Worm (Caenorhabditis elegans): ENCODE data around the gene ugt-21.

ugt-21 gene

ce11 chrIV:9486779-9487178 is 13.3 kb upstream of the ugt-21 start:
- TF ChIP-seq aha-1 (tag) (peak; percentile 93), rbr-2 (tag; optimal IDR thresholded peaks at IDR 0.05) (no peak)

DNA sequence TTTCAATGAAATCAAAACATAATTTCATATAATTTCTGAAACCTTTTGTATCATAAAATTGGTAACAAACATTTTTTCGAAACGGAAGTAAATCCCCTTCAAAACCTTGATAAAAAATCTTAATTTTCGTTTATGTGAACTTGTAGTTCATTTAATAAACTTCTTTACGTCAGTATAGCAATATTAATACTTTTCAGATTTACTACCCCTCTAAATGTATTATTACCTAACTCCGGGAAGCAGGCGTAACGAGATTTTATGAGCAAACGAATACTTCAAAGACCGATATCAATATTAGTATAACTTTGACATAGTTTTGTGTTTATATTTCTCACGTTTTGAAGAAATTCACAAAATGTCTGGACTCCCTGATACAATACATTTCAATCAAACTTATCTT is 11.8 kb upstream of the ugt-21 start, which contains the start of gene sru-1:
Gene sru-1, plus strand, starts transcription at position 301 of the 400 bp plus-strand sequence.
- TF ChIP-seq madf-5 (GFP tag; IDR thresholded peaks at IDR 0.05) (no peak), sdz-12 (GFP tag; optimal IDR thresholded peaks at IDR 0.05) (no peak), ZK546.5 (tag; optimal IDR thresholded peaks at IDR 0.05) (no peak), zfp-2 (tag; optimal IDR thresholded peaks at IDR 0.05) (no peak), spr-3 (GFP tag; optimal IDR thresholded peaks at IDR 0.05) (no peak), nhr-77 (tag; optimal IDR thresholded peaks at IDR 0.05) (no peak), pha-4 (GFP tag; IDR thresholded peaks at IDR 0.05) (no peak), pha-4 (tag; optimal IDR thresholded peaks at IDR 0.05) (no peak), snpc-4 (tag; optimal IDR thresholded peaks at IDR 0.05) (no peak), ama-1 (optimal IDR thresholded peaks at IDR 0.05) (no peak), daf-16 (GFP tag; optimal IDR thresholded peaks at IDR 0.05) (no peak), daf-16 (tag; optimal IDR thresholded peaks at IDR 0.05) (no peak), mdl-1 (tag; optimal IDR thresholded peaks at IDR 0.05) (no peak), mxl-3 (GFP tag; optimal IDR thresholded peaks at IDR 0.05) (no peak), ceh-32 (tag; optimal IDR thresholded peaks at IDR 0.05; ENCODE audit: poor library complexity) (no peak), hlh-11 (tag; optimal IDR thresholded peaks at IDR 0.05) (no peak), Y48G9A.11 (GFP tag; IDR thresholded peaks at IDR 0.05) (no peak), dmd-9 (GFP tag; IDR thresholded peaks at IDR 0.05) (no peak), lin-1 (GFP tag; IDR thresholded peaks at IDR 0.05) (no peak), mep-1 (tag; optimal IDR thresholded peaks at IDR 0.05) (no peak), nhr-28 (tag; optimal IDR thresholded peaks at IDR 0.05) (no peak)

DNA sequence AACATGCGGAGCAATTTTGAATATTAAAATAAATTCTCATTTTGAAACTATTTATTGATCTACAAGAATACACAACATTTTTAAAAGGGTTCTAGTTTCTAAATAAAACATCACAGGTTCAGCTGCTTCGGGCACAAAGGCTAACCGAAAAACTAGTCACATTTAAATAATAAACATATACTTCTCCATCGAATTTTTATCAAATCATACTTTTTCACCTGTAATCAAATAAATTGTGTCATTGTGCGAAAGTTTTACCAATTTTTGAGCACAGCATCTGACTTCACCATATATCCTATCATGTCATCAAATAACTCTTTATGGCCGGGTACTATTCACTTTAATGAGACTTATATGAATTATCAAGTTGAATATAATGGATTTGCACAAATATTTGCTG is 9.8 kb upstream of the ugt-21 start, which contains the start of gene sru-6:
Gene sru-6, plus strand, starts transcription at position 301 of the 400 bp plus-strand sequence.
- TF ChIP-seq mxl-3 (GFP tag; optimal IDR thresholded peaks at IDR 0.05) = no peak
- no peak for TF ChIP-seq lin-38 (GFP tag; IDR thresholded peaks at IDR 0.05)
- TF ChIP-seq gei-8 (GFP tag; optimal IDR thresholded peaks at IDR 0.05) = no peak
- TF ChIP-seq unc-130 (GFP tag; optimal IDR thresholded peaks at IDR 0.05) = no peak
- no peak for TF ChIP-seq nhr-111 (GFP tag; optimal IDR thresholded peaks at IDR 0.05)
- TF ChIP-seq fos-1 (tag; optimal IDR thresholded peaks at IDR 0.05) = no peak

- no peak for TF ChIP-seq spr-1 (tag; optimal IDR thresholded peaks at IDR 0.05)
- TF ChIP-seq hlh-30 (tag; optimal IDR thresholded peaks at IDR 0.05; ENCODE audit: insufficient read depth) = no peak
Observed at ce11 chrIV:9496306-9496705, 3.8 kb upstream of the ugt-21 start, which contains the start of gene sru-3. TSS of gene sru-3 (plus strand) at chrIV:9496606.

- TF ChIP-seq vab-7 (GFP tag; IDR thresholded peaks at IDR 0.05) (no peak), snpc-1.2 (GFP tag; IDR thresholded peaks at IDR 0.05) (no peak), nhr-11 (tag; optimal IDR thresholded peaks at IDR 0.05) (no peak), nhr-42 (GFP tag; IDR thresholded peaks at IDR 0.05) (no peak), dpl-1 (GFP tag; optimal IDR thresholded peaks at IDR 0.05) (no peak), nhr-28 (tag; optimal IDR thresholded peaks at IDR 0.05) (no peak), lin-1 (GFP tag; IDR thresholded peaks at IDR 0.05) (no peak), daf-19 (GFP tag; conservative IDR thresholded peaks at IDR 0.05) (no peak), nhr-48 (tag; optimal IDR thresholded peaks at IDR 0.05) (no peak), daf-8 (GFP tag; IDR thresholded peaks at IDR 0.05) (no peak)
Observed at ce11 chrIV:9498088-9498487, 2.0 kb upstream of the ugt-21 start, which contains the start of gene sru-4. TSS of gene sru-4 (plus strand) at chrIV:9498388.
